Fruit fly (Drosophila melanogaster) Kc167 (cell line): ENCODE data around the gene CG32986.

Source experiments
- Myc ChIP-seq: fragments of >200 bp; optimal IDR thresholded peaks from 2 replicates; lab custom pipeline; 2017; ENCODE audit warnings: missing external identifiers
- Sin3A ChIP-seq: fragments of >200 bp; optimal IDR thresholded peaks from 2 replicates; lab custom pipeline; 2018; ENCODE audit warnings: missing external identifiers
- h ChIP-seq: fragments of >200 bp; optimal IDR thresholded peaks from 3 replicates; lab custom pipeline; 2018; ENCODE audit warnings: missing external identifiers
- insv ChIP-seq: fragments of >200 bp; optimal IDR thresholded peaks from 3 replicates; lab custom pipeline; 2018; ENCODE audit warnings: missing external identifiers
- psq ChIP-seq: fragments of >200 bp; optimal IDR thresholded peaks from 2 replicates; lab custom pipeline; 2017; ENCODE audit warnings: missing external identifiers
- ttk ChIP-seq: sonication (Bioruptor generic); optimal IDR thresholded peaks from 2 replicates; lab custom pipeline; 2017; ENCODE audit warnings: missing external identifiers

CG32986 gene

dm6 chr2L:8864564-8864963, 2.0 kb downstream of the CG32986 start, which contains the start of gene CG32988:
CG32988 (plus strand) TSS chr2L:8864864.
- no peak for TF ChIP-seq ttk (lab: Kevin White, UChicago)
- TF ChIP-seq h (lab: Kevin White, UChicago): no peak
- TF ChIP-seq Myc: no peak

- TF ChIP-seq Myc (no peak), psq (lab: Kevin White, UChicago) (no peak), ttk (lab: Kevin White, UChicago) (no peak), h (lab: Kevin White, UChicago) (no peak), insv (no peak), Sin3A (lab: Kevin White, UChicago) (no peak)
These were observed 3.0 kb downstream of the CG32986 start, which contains the start of gene CG32983 for dm6 chr2L:8865550-8865949. CG32983 (plus strand) TSS chr2L:8865850.

- TF ChIP-seq Sin3A (lab: Kevin White, UChicago): no peak
- TF ChIP-seq ttk (lab: Kevin White, UChicago): no peak
- no peak for TF ChIP-seq h (lab: Kevin White, UChicago)
These were observed 3.9 kb downstream of the CG32986 start, which contains the start of gene CG9483 for dm6 chr2L:8866467-8866866. CG9483 (plus strand) TSS chr2L:8866767.

- TF ChIP-seq h (lab: Kevin White, UChicago): no peak
- no peak for TF ChIP-seq Sin3A (lab: Kevin White, UChicago)
- TF ChIP-seq ttk (lab: Kevin White, UChicago): no peak
- no peak for TF ChIP-seq insv
- no peak for TF ChIP-seq psq (lab: Kevin White, UChicago)
- TF ChIP-seq Myc: no peak
These were observed 9.1 kb downstream of the CG32986 start for dm6 chr2L:8871677-8872076.

dm6 chr2L:8875835-8876234, 13.3 kb downstream of the CG32986 start:
- no peak for TF ChIP-seq h (lab: Kevin White, UChicago)
- no peak for TF ChIP-seq psq (lab: Kevin White, UChicago)
- TF ChIP-seq Myc: no peak

- TF ChIP-seq ttk (lab: Kevin White, UChicago) (no peak), h (lab: Kevin White, UChicago) (no peak), insv (no peak), psq (lab: Kevin White, UChicago) (no peak), Sin3A (lab: Kevin White, UChicago) (no peak), Myc (no peak)
These were observed 16.8 kb downstream of the CG32986 start for dm6 chr2L:8879241-8879931.

- TF ChIP-seq insv (no peak), Myc (no peak), ttk (lab: Kevin White, UChicago) (no peak), Sin3A (lab: Kevin White, UChicago) (no peak), h (lab: Kevin White, UChicago) (no peak), psq (lab: Kevin White, UChicago) (no peak)
These were observed 18.5 kb downstream of the CG32986 start for dm6 chr2L:8881095-8881494.

dm6 chr2L:8884102-8884501, 21.5 kb downstream of the CG32986 start:
- no peak for TF ChIP-seq insv
- no peak for TF ChIP-seq psq (lab: Kevin White, UChicago)
- no peak for TF ChIP-seq ttk (lab: Kevin White, UChicago)
- TF ChIP-seq Myc: no peak
- TF ChIP-seq h (lab: Kevin White, UChicago): no peak
- TF ChIP-seq Sin3A (lab: Kevin White, UChicago): no peak

dm6 chr2L:8888210-8888609, 25.6 kb downstream of the CG32986 start:
- TF ChIP-seq Myc (no peak), ttk (lab: Kevin White, UChicago) (no peak), Sin3A (lab: Kevin White, UChicago) (no peak), psq (lab: Kevin White, UChicago) (no peak)

- TF ChIP-seq h (lab: Kevin White, UChicago) (no peak), ttk (lab: Kevin White, UChicago) (no peak), insv (no peak), Myc (no peak), psq (lab: Kevin White, UChicago) (no peak), Sin3A (lab: Kevin White, UChicago) (no peak)
These were observed 26.1 kb downstream of the CG32986 start for dm6 chr2L:8888720-8889119.

dm6 chr2L:8891140-8891539, 28.6 kb downstream of the CG32986 start, which contains the start of gene CG42713:
CG42713 (plus strand) TSS chr2L:8891440.
- TF ChIP-seq insv (no peak), psq (lab: Kevin White, UChicago) (no peak), h (lab: Kevin White, UChicago) (no peak), Sin3A (lab: Kevin White, UChicago) (no peak), Myc (no peak), ttk (lab: Kevin White, UChicago) (no peak)

dm6 chr2L:8894224-8894623, 31.6 kb downstream of the CG32986 start:
- no peak for TF ChIP-seq psq (lab: Kevin White, UChicago)
- TF ChIP-seq h (lab: Kevin White, UChicago): no peak
- TF ChIP-seq Sin3A (lab: Kevin White, UChicago): no peak
- TF ChIP-seq Myc: no peak
